Fruit fly (Drosophila melanogaster) whole organism, pupa: ENCODE measurements around the gene CG3345.

Experiments
- CG10348 ChIP-seq: fragments of 200-800 bp; sonication (Bioruptor generic); IDR thresholded peaks from 2 replicates; pipeline ENCODE4 v1.3.6; 2022; ENCODE audit warnings: missing biosample characterization, missing genetic modification characterization
- CG12605 ChIP-seq: fragments of 200-800 bp; sonication (Bioruptor generic); IDR thresholded peaks from 2 replicates; pipeline ENCODE4 v1.3.6; 2022; ENCODE audit warnings: missing biosample characterization, missing genetic modification characterization
- CG13204 ChIP-seq: fragments of 200-800 bp; sonication (Bioruptor generic); optimal IDR thresholded peaks from 2 replicates; lab custom pipeline; 2018; ENCODE audit warnings: missing biosample characterization, mild to moderate bottlenecking, missing genetic modification characterization, moderate library complexity
- CG14655 ChIP-seq: fragments of 200-800 bp; sonication (Bioruptor generic); optimal IDR thresholded peaks from 3 replicates; lab custom pipeline; 2017; ENCODE audit warnings: mild to moderate bottlenecking, missing biosample characterization, missing genetic modification reagents, missing genetic modification characterization
- CG15710 ChIP-seq: fragments of 200-800 bp; sonication (Bioruptor generic); optimal IDR thresholded peaks from 2 replicates; lab custom pipeline; 2018; ENCODE audit warnings: missing biosample characterization, mild to moderate bottlenecking, missing genetic modification characterization, moderate library complexity
- CG17806 ChIP-seq: fragments of 200-800 bp; sonication (Bioruptor generic); optimal IDR thresholded peaks from 2 replicates; lab custom pipeline; 2018; ENCODE audit warnings: missing biosample characterization, mild to moderate bottlenecking, missing genetic modification characterization, moderate library complexity
- CG32121 ChIP-seq: fragments of 200-800 bp; sonication (Bioruptor generic); IDR thresholded peaks from 2 replicates; pipeline ENCODE4 v1.3.6; 2022; ENCODE audit warnings: missing biosample characterization, missing genetic modification characterization
- CG34367 ChIP-seq: fragments of 200-800 bp; sonication (Bioruptor generic); optimal IDR thresholded peaks from 2 replicates; lab custom pipeline; 2018; ENCODE audit warnings: missing biosample characterization, mild to moderate bottlenecking, missing genetic modification characterization
- CG4496 ChIP-seq: fragments of 200-800 bp; sonication (Bioruptor generic); IDR thresholded peaks from 3 replicates; pipeline ENCODE4 v1.3.6; 2022; ENCODE audit warnings: missing biosample characterization, missing genetic modification characterization
- CG8159 ChIP-seq: fragments of 200-800 bp; sonication (Bioruptor generic); optimal IDR thresholded peaks from 3 replicates; lab custom pipeline; 2018; ENCODE audit warnings: missing biosample characterization, mild to moderate bottlenecking, missing genetic modification characterization, moderate library complexity
- CG8301 ChIP-seq: fragments of 200-800 bp; sonication (Bioruptor generic); optimal IDR thresholded peaks from 2 replicates; lab custom pipeline; 2018; ENCODE audit warnings: missing biosample characterization, mild to moderate bottlenecking, missing genetic modification characterization
- CG9948 ChIP-seq: fragments of 200-800 bp; sonication (Bioruptor generic); optimal IDR thresholded peaks from 2 replicates; lab custom pipeline; 2018; ENCODE audit warnings: missing biosample characterization, mild to moderate bottlenecking, missing genetic modification characterization, moderate library complexity
- D1 ChIP-seq: fragments of 200-800 bp; sonication (Bioruptor generic); optimal IDR thresholded peaks from 2 replicates; lab custom pipeline; 2018; ENCODE audit warnings: missing biosample characterization, mild to moderate bottlenecking, missing genetic modification characterization, moderate library complexity
- EcR ChIP-seq: fragments of 200-800 bp; sonication (Bioruptor generic); optimal IDR thresholded peaks from 3 replicates; lab custom pipeline; 2019; ENCODE audit warnings: missing biosample characterization, missing genetic modification characterization, mild to moderate bottlenecking, moderate library complexity, missing genetic modification reagents
- Ets98B ChIP-seq: fragments of 200-800 bp; sonication (Bioruptor generic); IDR thresholded peaks from 2 replicates; pipeline ENCODE4 v1.3.6; 2022; ENCODE audit warnings: missing biosample characterization, missing genetic modification characterization
- Pif1A ChIP-seq: fragments of 200-800 bp; sonication (Bioruptor generic); optimal IDR thresholded peaks from 3 replicates; lab custom pipeline; 2016; ENCODE audit warnings: missing biosample characterization, missing genetic modification characterization
- Pif1B ChIP-seq: fragments of 200-800 bp; sonication (Bioruptor generic); optimal IDR thresholded peaks from 3 replicates; lab custom pipeline; 2016; ENCODE audit warnings: missing biosample characterization, missing genetic modification characterization
- Snoo ChIP-seq: fragments of 200-800 bp; sonication (Bioruptor generic); optimal IDR thresholded peaks from 3 replicates; lab custom pipeline; 2017; ENCODE audit warnings: missing biosample characterization, mild to moderate bottlenecking, missing genetic modification characterization, inconsistent platforms
- fd96Ca ChIP-seq: fragments of 200-800 bp; sonication (Bioruptor generic); IDR thresholded peaks from 3 replicates; pipeline ENCODE4 v1.3.6; 2022; ENCODE audit warnings: missing biosample characterization, missing genetic modification characterization
- gl ChIP-seq: fragments of 200-800 bp; sonication (Bioruptor generic); optimal IDR thresholded peaks from 2 replicates; lab custom pipeline; 2018; ENCODE audit warnings: missing biosample characterization, mild to moderate bottlenecking, missing genetic modification characterization
- rn ChIP-seq: fragments of 200-800 bp; sonication (Bioruptor generic); IDR thresholded peaks from 2 replicates; pipeline ENCODE4 v1.3.6; 2022; ENCODE audit warnings: missing biosample characterization, missing genetic modification characterization

CG3345 gene

DNA sequence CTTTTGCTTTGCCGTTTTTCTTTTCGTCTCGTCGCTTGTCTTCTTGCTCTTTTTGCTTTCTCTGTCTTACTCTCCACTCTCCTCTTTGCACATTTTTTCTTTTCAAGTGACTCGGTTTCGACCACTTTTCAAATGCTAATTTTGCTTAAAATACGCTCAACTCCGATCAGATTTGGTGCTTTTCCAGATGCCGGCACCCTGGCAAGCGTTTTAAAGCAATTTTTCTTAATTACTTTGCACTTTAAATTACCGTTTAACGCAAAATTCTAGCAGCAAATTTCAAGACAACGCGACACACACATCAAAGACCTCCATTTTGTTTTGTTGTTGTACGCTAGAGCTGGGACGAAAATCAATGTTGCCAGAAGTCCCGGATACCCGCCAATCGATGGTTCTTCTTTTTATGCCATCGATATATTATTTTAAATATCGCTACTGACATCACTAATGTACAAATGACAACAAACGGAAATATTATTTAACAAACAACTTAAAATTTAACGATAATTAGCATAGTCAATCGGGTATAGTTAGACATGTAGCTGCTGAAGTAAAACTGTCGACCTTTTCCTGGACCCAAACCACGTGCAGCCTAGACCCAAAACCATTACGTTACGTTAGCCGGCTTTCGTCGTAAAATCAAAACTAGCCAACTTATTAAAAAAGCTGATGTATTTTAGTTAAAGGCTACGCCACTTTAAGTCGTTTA is 18.2 kb upstream of the CG3345 start, which contains the start of gene kis:
Gene kis (minus strand): TSS at position 317 of the 709 bp plus-strand sequence.
- TF ChIP-seq CG15710 (tag; lab: Kevin White, UChicago) = peak; percentile 16
- TF ChIP-seq gl (tag; lab: Kevin White, UChicago) = peak; percentile 30
- TF ChIP-seq CG12605 = no peak; the same call in 1 of the 2 replicates
- TF ChIP-seq Ets98B (GFP tag; lab: Robert Waterston, UW) = 0 out of 2 replicates have a peak, but pooled peaks have one; percentile 10
- TF ChIP-seq CG13204 (GFP tag; lab: Kevin White, UChicago) = no peak
- TF ChIP-seq CG14655 (GFP tag; lab: Kevin White, UChicago) = peak; percentile 28
- TF ChIP-seq rn (GFP tag; lab: Robert Waterston, UW) = no peak
- peak; percentile 55 for TF ChIP-seq EcR
- TF ChIP-seq CG32121 (GFP tag; lab: Robert Waterston, UW) = no peak
- peak; percentile 1 for TF ChIP-seq CG17806 (tag; lab: Kevin White, UChicago)
- TF ChIP-seq CG8159 (tag; lab: Kevin White, UChicago) = peak; percentile 39
- no peak for TF ChIP-seq CG9948 (tag; lab: Kevin White, UChicago)
- no peak for TF ChIP-seq CG10348 (GFP tag; lab: Robert Waterston, UW)

DNA sequence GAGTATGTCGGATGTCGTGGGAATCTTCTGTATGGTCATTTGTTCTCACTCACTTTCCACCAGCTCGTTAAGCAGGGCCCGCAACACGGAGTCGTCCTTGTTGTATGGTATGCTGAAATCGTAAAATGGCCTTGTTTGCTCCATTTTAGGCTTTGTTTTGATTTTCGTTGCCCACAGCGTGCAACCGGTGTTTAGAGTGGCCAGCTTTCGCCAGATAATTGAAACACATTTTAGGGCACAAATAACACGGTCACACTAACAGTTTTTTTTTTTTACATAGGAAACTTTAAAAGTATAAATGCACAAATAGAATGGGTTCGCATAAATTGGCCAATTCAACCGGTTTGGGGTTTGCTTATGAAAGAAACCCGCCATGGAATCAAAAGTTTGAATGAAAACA is 16.7 kb upstream of the CG3345 start, which contains the start of gene Rpp30:
Gene Rpp30 (minus strand): TSS at position 200 of the 400 bp plus-strand sequence.
- no peak for TF ChIP-seq Ets98B (GFP tag; lab: Robert Waterston, UW)
- no peak for TF ChIP-seq CG17806 (tag; lab: Kevin White, UChicago)
- TF ChIP-seq fd96Ca (GFP tag; lab: Robert Waterston, UW) = no peak
- no peak for TF ChIP-seq CG13204 (GFP tag; lab: Kevin White, UChicago)
- no peak for TF ChIP-seq Pif1A (GFP tag; lab: Kevin White, UChicago)
- no peak for TF ChIP-seq CG14655 (GFP tag; lab: Kevin White, UChicago)
- TF ChIP-seq Pif1B (GFP tag; lab: Kevin White, UChicago) = no peak
- no peak for TF ChIP-seq EcR
- no peak for TF ChIP-seq rn (GFP tag; lab: Robert Waterston, UW)
- no peak for TF ChIP-seq CG12605
- no peak for TF ChIP-seq CG32121 (GFP tag; lab: Robert Waterston, UW)
- TF ChIP-seq CG9948 (tag; lab: Kevin White, UChicago) = no peak

dm6 chr2L:267441-268089 is 1.3 kb upstream of the CG3345 start, which contains the start of gene CG17075:
TSS of gene CG17075 (minus strand) at chr2L:267505.
- TF ChIP-seq Snoo (tag; lab: Kevin White, UChicago) = peak; percentile 73
- TF ChIP-seq D1 (tag; lab: Kevin White, UChicago) = no peak
- peak; percentile 89 for TF ChIP-seq rn (GFP tag; lab: Robert Waterston, UW)
- TF ChIP-seq CG13204 (GFP tag; lab: Kevin White, UChicago) = no peak
- no peak for TF ChIP-seq CG14655 (GFP tag; lab: Kevin White, UChicago)
- TF ChIP-seq fd96Ca (GFP tag; lab: Robert Waterston, UW) = peak; percentile 92
- TF ChIP-seq CG10348 (GFP tag; lab: Robert Waterston, UW) = peak; percentile 86
- peak; percentile 78 for TF ChIP-seq CG34367 (tag; lab: Kevin White, UChicago)
- TF ChIP-seq CG8301 (tag; lab: Kevin White, UChicago) = peak; percentile 83
- peak; percentile 87 for TF ChIP-seq CG15710 (tag; lab: Kevin White, UChicago)
- TF ChIP-seq gl (tag; lab: Kevin White, UChicago) = peak; percentile 62
- no peak for TF ChIP-seq Pif1B (GFP tag; lab: Kevin White, UChicago)
- TF ChIP-seq CG17806 (tag; lab: Kevin White, UChicago) = peak; percentile 82
- TF ChIP-seq CG32121 (GFP tag; lab: Robert Waterston, UW) = peak; percentile 94
- peak; percentile 80 for TF ChIP-seq CG9948 (tag; lab: Kevin White, UChicago)
- peak; percentile 85 for TF ChIP-seq CG8159 (tag; lab: Kevin White, UChicago)
- TF ChIP-seq CG4496 (GFP tag; lab: Robert Waterston, UW) = peak; percentile 96
- TF ChIP-seq EcR = no peak
- peak; percentile 93 for TF ChIP-seq CG12605
- TF ChIP-seq Pif1A (GFP tag; lab: Kevin White, UChicago) = no peak
- TF ChIP-seq Ets98B (GFP tag; lab: Robert Waterston, UW) = peak; percentile 95
- TF ChIP-seq, all 21 proteins: peak for 15

DNA sequence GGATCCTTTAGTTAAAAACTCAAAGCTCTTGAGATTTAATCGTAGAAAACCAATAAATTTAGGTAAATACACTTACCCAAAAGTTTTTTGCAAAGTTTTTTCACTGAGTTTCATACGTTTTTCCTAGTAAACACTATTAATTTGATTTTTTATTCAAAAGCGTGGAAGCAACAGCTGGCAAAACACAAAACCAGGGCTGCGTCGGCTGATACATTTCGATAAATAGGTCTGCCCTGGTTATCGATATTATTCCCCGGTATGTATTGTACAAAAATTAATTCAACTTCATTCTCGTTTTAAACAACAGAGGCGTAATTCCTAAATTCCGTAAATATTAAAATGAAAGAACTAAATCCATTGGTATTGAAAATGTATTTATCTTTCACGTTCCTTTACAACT is 2.7 kb downstream of the CG3345 start, which contains the start of gene Dus1:
Gene Dus1 (minus strand): TSS at position 192 of the 400 bp plus-strand sequence.
- TF ChIP-seq CG9948 (tag; lab: Kevin White, UChicago) = no peak
- no peak for TF ChIP-seq Pif1B (GFP tag; lab: Kevin White, UChicago)
- TF ChIP-seq D1 (tag; lab: Kevin White, UChicago) = no peak

dm6 chr2L:273603-274002 is 4.7 kb downstream of the CG3345 start, which contains the start of the genes mbm and CG11555:
TSS of gene mbm (minus strand) at chr2L:273715.
TSS of gene CG11555 (plus strand) at chr2L:273836.
- no peak for TF ChIP-seq CG17806 (tag; lab: Kevin White, UChicago)
- peak; percentile 27 for TF ChIP-seq CG15710 (tag; lab: Kevin White, UChicago)
- TF ChIP-seq, all 21 proteins: peak for 1
